Worm (Caenorhabditis elegans): ENCODE measurements around the gene cht-3.

Gene cht-3

DNA sequence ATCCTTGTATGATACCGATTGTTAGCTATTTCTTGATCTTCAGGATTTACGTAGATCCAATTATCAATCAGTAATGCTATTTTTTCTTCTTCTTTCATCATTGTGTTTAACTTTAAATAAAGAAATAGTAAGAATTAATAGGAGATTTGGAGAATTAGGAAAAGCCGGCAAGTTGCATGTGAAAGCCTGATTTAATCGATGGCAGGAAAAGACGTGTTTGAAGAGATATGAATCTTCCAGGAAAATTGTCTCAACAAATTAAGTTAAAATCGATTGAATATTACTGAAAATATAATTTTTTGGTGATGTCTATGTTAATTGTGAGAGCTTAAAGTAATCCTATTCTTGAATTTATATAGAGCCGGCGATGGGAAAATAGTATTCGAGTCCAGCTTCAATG lies 32.2 kb upstream of the cht-3 start, which contains the start of gene ZK381.62:
TSS of gene ZK381.62 (minus strand) at position 101 of the 400 bp plus-strand sequence.
- no peak for TF ChIP-seq jun-1 (tag; optimal IDR thresholded peaks at IDR 0.05)
- TF ChIP-seq daf-19 (GFP tag; conservative IDR thresholded peaks at IDR 0.05), result no peak
- peak; percentile 33 for TF ChIP-seq aha-1 (tag)
- TF ChIP-seq hif-1 (tag; optimal IDR thresholded peaks at IDR 0.05), result no peak

- TF ChIP-seq aly-2 (tag; optimal IDR thresholded peaks at IDR 0.05) (no peak), F10B5.3 (tag; optimal IDR thresholded peaks at IDR 0.05) (no peak), zip-11 (GFP tag; IDR thresholded peaks at IDR 0.05) (no peak), T20F7.1 (GFP tag; optimal IDR thresholded peaks at IDR 0.05) (no peak), Y105C5A.15 (GFP tag; IDR thresholded peaks at IDR 0.05) (no peak), madf-5 (GFP tag; IDR thresholded peaks at IDR 0.05) (no peak), spr-3 (GFP tag; optimal IDR thresholded peaks at IDR 0.05) (no peak), R02D3.7 (tag; optimal IDR thresholded peaks at IDR 0.05) (no peak), daf-16 (GFP tag; optimal IDR thresholded peaks at IDR 0.05) (no peak), daf-16 (tag; optimal IDR thresholded peaks at IDR 0.05) (no peak), ces-1 (GFP tag; optimal IDR thresholded peaks at IDR 0.05) (no peak), spr-1 (tag; optimal IDR thresholded peaks at IDR 0.05) (no peak), snpc-4 (tag; optimal IDR thresholded peaks at IDR 0.05) (no peak), mdl-1 (tag; optimal IDR thresholded peaks at IDR 0.05) (no peak), gei-8 (GFP tag; optimal IDR thresholded peaks at IDR 0.05) (no peak)
Observed at ce11 chrIV:6972427-6972826, 31.0 kb upstream of the cht-3 start, which contains the start of gene nhr-249. Gene nhr-249, minus strand, starts transcription at chrIV:6972527.

DNA sequence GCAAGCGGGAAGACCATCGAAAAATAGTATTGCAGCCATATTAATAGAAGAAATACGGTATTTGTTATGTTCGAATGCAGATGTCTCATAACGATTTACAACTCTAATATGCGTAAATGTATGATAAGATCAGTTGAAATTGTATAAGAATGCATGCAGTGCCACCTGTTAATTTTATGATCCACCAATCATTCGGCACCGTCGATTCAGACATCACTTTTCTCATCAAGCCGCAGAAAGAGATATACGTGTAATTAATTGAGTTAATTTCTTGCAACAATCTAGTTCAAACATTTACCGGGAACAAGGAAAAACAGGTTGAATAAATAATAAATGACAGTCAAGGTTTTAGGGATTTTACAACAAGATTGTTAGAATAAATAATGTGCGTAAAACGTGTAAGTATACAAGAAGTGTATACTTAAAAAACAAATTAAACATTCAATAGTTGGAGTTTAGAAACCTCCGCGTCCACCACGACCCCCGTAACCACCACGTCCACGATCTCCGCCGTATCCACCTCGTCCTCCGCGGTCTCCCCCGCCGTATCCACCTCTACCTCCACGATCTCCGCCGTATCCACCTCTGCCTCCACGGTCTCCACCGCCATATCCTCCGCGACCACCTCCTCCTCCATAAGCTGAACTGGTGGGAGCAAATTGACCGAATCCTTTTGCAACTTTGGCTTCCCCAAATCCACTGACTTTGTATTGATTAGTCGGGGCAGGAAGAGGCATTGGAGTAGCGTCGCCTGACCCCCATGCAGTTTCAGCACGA lies 29.1 kb upstream of the cht-3 start:
- TF ChIP-seq D1046.2 (GFP tag; IDR thresholded peaks at IDR 0.05), result peak; percentile 38; the same call in 1 of the 2 replicates
- no peak for TF ChIP-seq jun-1 (tag; optimal IDR thresholded peaks at IDR 0.05)
- TF ChIP-seq dmd-8 (GFP tag; IDR thresholded peaks at IDR 0.05), result no peak
- TF ChIP-seq madf-5 (GFP tag; IDR thresholded peaks at IDR 0.05), result no peak
- TF ChIP-seq dmd-6 (GFP tag; IDR thresholded peaks at IDR 0.05), result no peak
- no peak for TF ChIP-seq fos-1 (tag; optimal IDR thresholded peaks at IDR 0.05)
- TF ChIP-seq arid-1 (GFP tag; conservative IDR thresholded peaks at IDR 0.05), result peak; percentile 56; the same call in 1 of the 2 replicates
- peak in 1 of 2 experiments; percentile 7 for TF ChIP-seq unc-62 (GFP tag; optimal IDR thresholded peaks at IDR 0.05 in 1 of 2)
- no peak for TF ChIP-seq unc-62 (tag; optimal IDR thresholded peaks at IDR 0.05)
- TF ChIP-seq dve-1 (tag; optimal IDR thresholded peaks at IDR 0.05; ENCODE audit: insufficient read depth), result no peak
- TF ChIP-seq lin-38 (GFP tag; IDR thresholded peaks at IDR 0.05), result no peak; the same call in 1 of the 2 replicates
- TF ChIP-seq snpc-1.2 (GFP tag; IDR thresholded peaks at IDR 0.05), result peak; percentile 93
- no peak for TF ChIP-seq ces-1 (GFP tag; optimal IDR thresholded peaks at IDR 0.05)
- TF ChIP-seq ZK337.2 (GFP tag; IDR thresholded peaks at IDR 0.05), result no peak
- no peak for TF ChIP-seq zfp-2 (tag; optimal IDR thresholded peaks at IDR 0.05)
- TF ChIP-seq dmd-9 (GFP tag; IDR thresholded peaks at IDR 0.05), result no peak
- 0 out of 2 replicates have a peak, but pooled peaks have one; percentile 13 for TF ChIP-seq ctbp-1 (GFP tag; IDR thresholded peaks at IDR 0.05)
- TF ChIP-seq F26F4.8 (GFP tag; conservative IDR thresholded peaks at IDR 0.05), result 0 out of 2 replicates have a peak, but pooled peaks have one; percentile 16
- TF ChIP-seq madf-9 (GFP tag; conservative IDR thresholded peaks at IDR 0.05), result no peak
- no peak for TF ChIP-seq egl-43 (GFP tag; IDR thresholded peaks at IDR 0.05)
- TF ChIP-seq set-16 (GFP tag; IDR thresholded peaks at IDR 0.05), result peak; percentile 91; the same call in 1 of the 2 replicates
- no peak for TF ChIP-seq unc-130 (GFP tag; optimal IDR thresholded peaks at IDR 0.05)
- TF ChIP-seq vab-7 (GFP tag; IDR thresholded peaks at IDR 0.05), result no peak
- no peak for TF ChIP-seq zag-1 (tag; optimal IDR thresholded peaks at IDR 0.05)
- TF ChIP-seq tra-1 (GFP tag; IDR thresholded peaks at IDR 0.05), result no peak
- peak; percentile 55; the same call in 1 of the 2 replicates for TF ChIP-seq Y48G9A.11 (GFP tag; IDR thresholded peaks at IDR 0.05)
- no peak for TF ChIP-seq nhr-102 (tag; optimal IDR thresholded peaks at IDR 0.05)
- TF ChIP-seq F49E8.2 (tag; optimal IDR thresholded peaks at IDR 0.05; ENCODE audit: borderline replicate concordance), result peak; percentile 50
